Comparison of ENCODE assay signal across 1 fruit fly cellular context in genomic region chr3L:4269920-4270319, dm6.
TF ChIP-seq lines count a peak whose summit lies in the region.

No protein-coding gene starts in this region.

TF ChIP-seq in whole organism, embryonic, 481 proteins besides CTCF, POLR2A, EP300 and RAD21 (continued from another document):
- no peak for TF ChIP-seq emc (GFP tag; optimal IDR thresholded peaks at IDR 0.05; lab: Kevin White, UChicago)
- TF ChIP-seq fd3F (GFP tag; optimal IDR thresholded peaks at IDR 0.05; lab: Kevin White, UChicago), result peak; percentile 52
- no peak for TF ChIP-seq grn (GFP tag; optimal IDR thresholded peaks at IDR 0.05; lab: Kevin White, UChicago)
- TF ChIP-seq Rx (GFP tag; IDR thresholded peaks at IDR 0.05; lab: Robert Waterston, UW), result 0 out of 2 replicates have a peak, but pooled peaks have one; percentile 23
- no peak for TF ChIP-seq CG31388 (GFP tag; optimal IDR thresholded peaks at IDR 0.05; lab: Kevin White, UChicago)
- TF ChIP-seq Antp (GFP tag; optimal IDR thresholded peaks at IDR 0.05; lab: Kevin White, UChicago), result no peak
- TF ChIP-seq Dref (GFP tag; IDR thresholded peaks at IDR 0.05; lab: Robert Waterston, UW), result no peak
- TF ChIP-seq otp (GFP tag; IDR thresholded peaks at IDR 0.05; lab: Robert Waterston, UW), result no peak
- TF ChIP-seq Xrp1 (GFP tag; IDR thresholded peaks at IDR 0.05; lab: Robert Waterston, UW), result peak; percentile 81
- TF ChIP-seq CG10147 (GFP tag; optimal IDR thresholded peaks at IDR 0.05; lab: Kevin White, UChicago), result peak; percentile 74
- no peak for TF ChIP-seq pfk (GFP tag; optimal IDR thresholded peaks at IDR 0.05; lab: Kevin White, UChicago)
- peak; percentile 44 for TF ChIP-seq az2 (GFP tag; optimal IDR thresholded peaks at IDR 0.05; lab: Kevin White, UChicago)
- TF ChIP-seq tx (GFP tag; optimal IDR thresholded peaks at IDR 0.05; lab: Kevin White, UChicago), result no peak
- TF ChIP-seq esg (GFP tag; conservative IDR thresholded peaks at IDR 0.05; lab: Robert Waterston, UW), result peak; percentile 65
- no peak for TF ChIP-seq HLH54F (GFP tag; optimal IDR thresholded peaks at IDR 0.05; lab: Kevin White, UChicago)
- peak; percentile 15 for TF ChIP-seq Usf (GFP tag; optimal IDR thresholded peaks at IDR 0.05; lab: Kevin White, UChicago)
- peak; percentile 59 for TF ChIP-seq E2f2 (GFP tag; IDR thresholded peaks at IDR 0.05; lab: Robert Waterston, UW)
- no peak for TF ChIP-seq p53 (GFP tag; optimal IDR thresholded peaks at IDR 0.05; lab: Kevin White, UChicago)
- TF ChIP-seq z (GFP tag; IDR thresholded peaks at IDR 0.05; lab: Robert Waterston, UW), result no peak
- no peak for TF ChIP-seq CG16779 (GFP tag; IDR thresholded peaks at IDR 0.05; lab: Robert Waterston, UW)
- no peak for TF ChIP-seq slp2 (GFP tag; optimal IDR thresholded peaks at IDR 0.05; lab: Kevin White, UChicago)
- TF ChIP-seq Chrac-16 (GFP tag; optimal IDR thresholded peaks at IDR 0.05; lab: Kevin White, UChicago), result peak; percentile 48
- TF ChIP-seq CG14860 (GFP tag; IDR thresholded peaks at IDR 0.05; lab: Robert Waterston, UW; ENCODE audit: partially characterized antibody), result no peak
- 0 out of 3 replicates have a peak, but pooled peaks have one; percentile 60 for TF ChIP-seq CG11093 (GFP tag; IDR thresholded peaks at IDR 0.05; lab: Robert Waterston, UW)
- TF ChIP-seq CG13424 (tag; optimal IDR thresholded peaks at IDR 0.05; lab: Kevin White, UChicago), result peak; percentile 82
- TF ChIP-seq Jarid2 (GFP tag; optimal IDR thresholded peaks at IDR 0.05; lab: Kevin White, UChicago), result peak; percentile 6
- no peak for TF ChIP-seq NFAT (GFP tag; IDR thresholded peaks at IDR 0.05; lab: Robert Waterston, UW)
- TF ChIP-seq cas (GFP tag; IDR thresholded peaks at IDR 0.05; lab: Robert Waterston, UW), result 0 out of 2 replicates have a peak, but pooled peaks have one; percentile 10
